Worm (Caenorhabditis elegans): ENCODE results near the gene gcy-14.

DNA sequence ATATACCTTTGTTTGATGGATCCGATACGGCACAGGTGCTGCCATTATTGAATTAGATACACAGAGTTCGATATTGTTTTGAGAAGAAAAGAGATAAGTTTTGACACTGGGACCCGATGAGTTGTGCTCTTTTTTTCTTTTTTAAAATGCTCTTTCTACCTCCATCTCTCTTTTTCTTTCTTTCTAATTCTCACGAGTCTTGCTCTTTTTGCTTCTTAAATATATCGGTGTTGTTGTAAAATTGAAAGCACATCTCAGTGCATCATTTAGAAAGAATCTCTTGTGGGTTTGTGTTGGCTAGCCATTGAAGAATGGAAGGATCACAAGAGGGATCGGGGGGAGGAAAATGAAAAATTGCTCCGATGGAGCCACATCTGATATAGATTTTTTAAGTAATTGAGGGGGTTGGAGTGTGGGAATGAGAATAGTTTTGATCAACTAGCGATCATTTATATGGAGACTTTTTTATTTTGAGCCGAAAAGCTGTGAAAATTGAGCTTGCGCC is 41.3 kb upstream of the gcy-14 start, which contains the start of gene H12D21.9:
- TF ChIP-seq ztf-11 (tag; optimal IDR thresholded peaks at IDR 0.05): no peak
- TF ChIP-seq unc-62 (GFP tag; optimal IDR thresholded peaks at IDR 0.05): no peak
- no peak for TF ChIP-seq unc-39 (tag; optimal IDR thresholded peaks at IDR 0.05)
- TF ChIP-seq hlh-1 (tag; optimal IDR thresholded peaks at IDR 0.05): no peak
- TF ChIP-seq elt-3 (tag; optimal IDR thresholded peaks at IDR 0.05): no peak
- TF ChIP-seq ceh-83 (GFP tag; optimal IDR thresholded peaks at IDR 0.05): no peak
- no peak for TF ChIP-seq elt-1 (tag; optimal IDR thresholded peaks at IDR 0.05; ENCODE audit: borderline replicate concordance, insufficient read depth)
- no peak for TF ChIP-seq nhr-28 (tag; optimal IDR thresholded peaks at IDR 0.05)
- TF ChIP-seq nhr-76 (tag; optimal IDR thresholded peaks at IDR 0.05): no peak
